Worm (Caenorhabditis elegans) whole organism, young adult: Measurements from ENCODE around the gene R08C7.11.

Experiments
- B0336.3 ChIP-seq: fragments of 200-800 bp; sonication (Bioruptor generic); IDR thresholded peaks from 2 replicates; pipeline ENCODE4 v1.3.6; 2022; ENCODE audit warnings: missing genetic modification characterization, missing compliant biosample characterization
- F37B4.10 ChIP-seq: fragments of 200-800 bp; sonication (Bioruptor generic); IDR thresholded peaks from 2 replicates; pipeline ENCODE4 v1.3.6; 2022; ENCODE audit warnings: missing genetic modification characterization, missing compliant biosample characterization
- F57A8.1 ChIP-seq: fragments of 200-800 bp; sonication (Bioruptor generic); optimal IDR thresholded peaks from 2 replicates; lab custom pipeline; 2018; ENCODE audit warnings: mild to moderate bottlenecking, missing genetic modification characterization, moderate library complexity, missing compliant biosample characterization
- K11D2.4 ChIP-seq: fragments of 200-800 bp; sonication (Bioruptor generic); IDR thresholded peaks from 2 replicates; pipeline ENCODE4 v1.3.6; 2022; ENCODE audit warnings: missing genetic modification reagents, missing genetic modification characterization, missing compliant biosample characterization
- K12H6.12 ChIP-seq: fragments of 200-800 bp; sonication (Bioruptor generic); optimal IDR thresholded peaks from 2 replicates; lab custom pipeline; 2018; ENCODE audit warnings: mild to moderate bottlenecking, missing genetic modification characterization, missing compliant biosample characterization
- Y56A3A.18 ChIP-seq: fragments of 200-800 bp; sonication (Bioruptor generic); IDR thresholded peaks from 2 replicates; pipeline ENCODE4 v1.3.6; 2022; ENCODE audit warnings: missing genetic modification reagents, missing genetic modification characterization, missing compliant biosample characterization
- Y79H2A.3 ChIP-seq: fragments of 200-800 bp; sonication (Bioruptor generic); conservative IDR thresholded peaks from 2 replicates; pipeline ENCODE4 v1.3.6; 2022; ENCODE audit warnings: missing genetic modification reagents, missing genetic modification characterization, missing compliant biosample characterization
- akir-1 ChIP-seq: fragments of 200-800 bp; sonication (Bioruptor generic); optimal IDR thresholded peaks from 2 replicates; lab custom pipeline; 2018; ENCODE audit warnings: mild to moderate bottlenecking, missing genetic modification characterization, moderate library complexity, missing compliant biosample characterization
- atf-7 ChIP-seq: sonication (generic microtip); optimal IDR thresholded peaks from 2 replicates; lab custom pipeline; 2017; ENCODE audit warnings: mild to moderate bottlenecking, missing genetic modification characterization, missing compliant biosample characterization
- athp-1 ChIP-seq: sonication (generic microtip); optimal IDR thresholded peaks from 2 replicates; lab custom pipeline; 2017; ENCODE audit warnings: mild to moderate bottlenecking, missing genetic modification characterization, missing compliant biosample characterization
- attf-5 ChIP-seq: fragments of 200-800 bp; sonication (Bioruptor generic); optimal IDR thresholded peaks from 2 replicates; lab custom pipeline; 2018; ENCODE audit warnings: mild to moderate bottlenecking, missing genetic modification characterization, missing compliant biosample characterization
- bed-1 ChIP-seq: fragments of 200-800 bp; sonication (Bioruptor generic); IDR thresholded peaks from 2 replicates; pipeline ENCODE4 v1.3.6; 2022; ENCODE audit warnings: missing genetic modification reagents, missing genetic modification characterization, missing compliant biosample characterization
- cebp-1 ChIP-seq, 2 experiments: fragments of 200-800 bp in 1 of 2; sonication (Bioruptor generic) in 1 of 2; sonication (generic microtip) in 1 of 2; IDR thresholded peaks in 1 of 2; optimal IDR thresholded peaks in 1 of 2; 2 replicates each; pipeline versions ENCODE4 v1.3.6 to Lab custom; 2017 to 2022; ENCODE audit warnings: missing compliant biosample characterization in 2 of 2, missing genetic modification characterization in 2 of 2, mild to moderate bottlenecking in 1 of 2, missing genetic modification reagents in 1 of 2, moderate library complexity in 1 of 2
- ceh-40 ChIP-seq: fragments of 200-800 bp; sonication (Bioruptor generic); IDR thresholded peaks from 2 replicates; pipeline ENCODE4 v1.3.6; 2022; ENCODE audit warnings: missing genetic modification characterization, missing compliant biosample characterization
- chd-7 ChIP-seq: sonication (generic microtip); optimal IDR thresholded peaks from 2 replicates; lab custom pipeline; 2016; ENCODE audit warnings: mild to moderate bottlenecking, missing genetic modification characterization, moderate library complexity, missing compliant biosample characterization
- dox-1 ChIP-seq: fragments of 200-800 bp; sonication (Bioruptor generic); IDR thresholded peaks from 2 replicates; pipeline ENCODE4 v1.3.6; 2022; ENCODE audit warnings: missing genetic modification reagents, missing genetic modification characterization, missing compliant biosample characterization
- egrh-3 ChIP-seq: fragments of 200-800 bp; sonication (Bioruptor generic); IDR thresholded peaks from 2 replicates; pipeline ENCODE4 v1.3.6; 2022; ENCODE audit warnings: missing genetic modification reagents, missing genetic modification characterization, missing compliant biosample characterization
- ekl-4 ChIP-seq: fragments of 200-800 bp; sonication (Bioruptor generic); IDR thresholded peaks from 2 replicates; pipeline ENCODE4 v1.3.6; 2022; ENCODE audit warnings: missing genetic modification reagents, missing genetic modification characterization, missing compliant biosample characterization
- ets-4 ChIP-seq: fragments of 200-800 bp; sonication (Bioruptor generic); optimal IDR thresholded peaks from 2 replicates; lab custom pipeline; 2018; ENCODE audit warnings: mild to moderate bottlenecking, missing genetic modification characterization, missing compliant biosample characterization
- fkh-3 ChIP-seq: sonication (generic microtip); optimal IDR thresholded peaks from 2 replicates; lab custom pipeline; 2016; ENCODE audit warnings: mild to moderate bottlenecking, missing genetic modification characterization, missing compliant biosample characterization
- hmg-1.2 ChIP-seq: fragments of 200-800 bp; sonication (Bioruptor generic); IDR thresholded peaks from 2 replicates; pipeline ENCODE4 v1.3.6; 2022; ENCODE audit warnings: missing genetic modification reagents, missing genetic modification characterization, missing compliant biosample characterization
- let-607 ChIP-seq, 2 experiments: fragments of 200-800 bp in 1 of 2; sonication (Bioruptor generic) in 1 of 2; sonication (generic microtip) in 1 of 2; optimal IDR thresholded peaks; 2 replicates each; lab custom pipeline; 2016 to 2018; ENCODE audit warnings: mild to moderate bottlenecking in 2 of 2, missing compliant biosample characterization in 2 of 2, missing genetic modification characterization in 2 of 2, moderate library complexity in 2 of 2, missing genotype in 1 of 2
- lin-26 ChIP-seq: fragments of 200-800 bp; sonication (Bioruptor generic); IDR thresholded peaks from 2 replicates; pipeline ENCODE4 v1.3.6; 2022; ENCODE audit warnings: missing genetic modification reagents, missing genetic modification characterization, missing compliant biosample characterization
- lin-35 ChIP-seq, 3 experiments: fragments of 150-350 bp in 2 of 3; sonication (generic microtip) in 1 of 3; optimal IDR thresholded peaks; 2 replicates each; lab custom pipeline; 2014 to 2018; ENCODE audit warnings: missing biosample characterization in 3 of 3, missing genetic modification characterization in 3 of 3, missing genetic modification reagents in 3 of 3
- lin-40 ChIP-seq: sonication (generic microtip); optimal IDR thresholded peaks from 2 replicates; lab custom pipeline; 2016; ENCODE audit warnings: missing genetic modification characterization, mild to moderate bottlenecking, missing compliant biosample characterization, missing genotype, missing genetic modification reagents
- lin-54 ChIP-seq: fragments of 200-800 bp; sonication (Bioruptor generic); optimal IDR thresholded peaks from 2 replicates; lab custom pipeline; 2018; ENCODE audit warnings: mild to moderate bottlenecking, missing genetic modification characterization, missing compliant biosample characterization
- madf-10 ChIP-seq: sonication (generic microtip); optimal IDR thresholded peaks from 2 replicates; lab custom pipeline; 2016; ENCODE audit warnings: mild to moderate bottlenecking, missing genetic modification characterization, missing compliant biosample characterization
- madf-6 ChIP-seq: fragments of 200-800 bp; sonication (Bioruptor generic); IDR thresholded peaks from 2 replicates; pipeline ENCODE4 v1.3.6; 2022; ENCODE audit warnings: missing genetic modification reagents, missing genetic modification characterization, missing compliant biosample characterization
- mcd-1 ChIP-seq: fragments of 200-800 bp; sonication (Bioruptor generic); IDR thresholded peaks from 2 replicates; pipeline ENCODE4 v1.3.6; 2022; ENCODE audit warnings: missing genetic modification reagents, missing genetic modification characterization, missing compliant biosample characterization
- nhr-179 ChIP-seq: sonication (generic microtip); optimal IDR thresholded peaks from 2 replicates; lab custom pipeline; 2016; ENCODE audit warnings: mild to moderate bottlenecking, missing genetic modification characterization, missing compliant biosample characterization
- nhr-27 ChIP-seq: fragments of 200-800 bp; sonication (Bioruptor generic); optimal IDR thresholded peaks from 2 replicates; lab custom pipeline; 2018; ENCODE audit warnings: mild to moderate bottlenecking, missing genetic modification characterization, moderate library complexity, missing compliant biosample characterization
- nhr-80 ChIP-seq: sonication (generic microtip); optimal IDR thresholded peaks from 2 replicates; lab custom pipeline; 2016; ENCODE audit warnings: missing genetic modification characterization, missing compliant biosample characterization
- pbrm-1 ChIP-seq: fragments of 200-800 bp; sonication (Bioruptor generic); IDR thresholded peaks from 2 replicates; pipeline ENCODE4 v1.3.6; 2022; ENCODE audit warnings: missing genetic modification reagents, missing genetic modification characterization, missing compliant biosample characterization
- rcor-1 ChIP-seq: fragments of 200-800 bp; sonication (Bioruptor generic); IDR thresholded peaks from 2 replicates; pipeline ENCODE4 v1.3.6; 2022; ENCODE audit warnings: missing genetic modification reagents, missing genetic modification characterization, missing compliant biosample characterization
- repo-1 ChIP-seq: sonication (generic microtip); optimal IDR thresholded peaks from 2 replicates; lab custom pipeline; 2017; ENCODE audit warnings: mild to moderate bottlenecking, missing genetic modification characterization, missing compliant biosample characterization
- snpc-4 ChIP-seq, 5 experiments: fragments of 150-350 bp in 1 of 5; sonication (generic microtip) in 4 of 5; optimal IDR thresholded peaks; 2 replicates each; lab custom pipeline; 2014 to 2018; ENCODE audit warnings: missing genetic modification characterization in 5 of 5, missing biosample characterization in 3 of 5, antibody characterized with exemption in 2 of 5, mild to moderate bottlenecking in 2 of 5, missing compliant biosample characterization in 2 of 5, missing genotype in 2 of 5, moderate library complexity in 2 of 5, missing genetic modification reagents in 1 of 5
- unc-62 ChIP-seq: fragments of 150-350 bp; optimal IDR thresholded peaks from 2 replicates; lab custom pipeline; 2014; ENCODE audit warnings: missing biosample characterization, missing genetic modification reagents, missing genetic modification characterization
- zfh-2 ChIP-seq: fragments of 200-800 bp; sonication (Bioruptor generic); conservative IDR thresholded peaks from 2 replicates; pipeline ENCODE4 v1.3.6; 2022; ENCODE audit warnings: missing genetic modification reagents, missing genetic modification characterization, missing compliant biosample characterization
- ztf-18 ChIP-seq: sonication (generic microtip); optimal IDR thresholded peaks from 2 replicates; lab custom pipeline; 2016; ENCODE audit warnings: missing genotype, mild to moderate bottlenecking, missing genetic modification characterization, missing compliant biosample characterization
- ztf-22 ChIP-seq: fragments of 200-800 bp; sonication (Bioruptor generic); optimal IDR thresholded peaks from 2 replicates; lab custom pipeline; 2018; ENCODE audit warnings: mild to moderate bottlenecking, missing genetic modification characterization, moderate library complexity, missing compliant biosample characterization

The R08C7.11 gene

ce11 chrIV:4406054-4406539, 48.6 kb downstream of the R08C7.11 start:
- TF ChIP-seq attf-5 (GFP tag; lab: Kevin White, UChicago) (peak; percentile 79), unc-62 (GFP tag; lab: Kevin White, UChicago) (no peak), akir-1 (GFP tag; lab: Kevin White, UChicago) (peak; percentile 62), lin-40 (tag; lab: Kevin White, UChicago) (peak; percentile 53), F37B4.10 (GFP tag; lab: Robert Waterston, UW) (no peak), Y56A3A.18 (GFP tag; lab: Robert Waterston, UW) (0 out of 2 replicates have a peak, but pooled peaks have one; percentile 15), dox-1 (GFP tag; lab: Robert Waterston, UW) (peak; percentile 57; the same call in 1 of the 2 replicates), madf-6 (GFP tag; lab: Robert Waterston, UW) (no peak), ceh-40 (no peak), ets-4 (GFP tag; lab: Kevin White, UChicago) (peak; percentile 38), mcd-1 (GFP tag; lab: Robert Waterston, UW) (peak; percentile 87), rcor-1 (GFP tag; lab: Robert Waterston, UW) (peak; percentile 36; the same call in 1 of the 2 replicates), ekl-4 (no peak), B0336.3 (GFP tag; lab: Robert Waterston, UW) (peak; percentile 32; the same call in 1 of the 2 replicates), let-607 (tag; optimal IDR thresholded peaks at IDR 0.05; lab: Kevin White, UChicago) (peak in 1 of 2 experiments; percentile 20), egrh-3 (0 out of 2 replicates have a peak, but pooled peaks have one; percentile 8), atf-7 (peak; percentile 53), zfh-2 (peak; percentile 84), bed-1 (no peak), nhr-80 (tag; lab: Kevin White, UChicago) (peak; percentile 91), cebp-1 (GFP tag; IDR thresholded peaks at IDR 0.05; lab: Robert Waterston, UW) (peak; percentile 41), cebp-1 (tag; optimal IDR thresholded peaks at IDR 0.05; lab: Kevin White, UChicago) (peak; percentile 57), snpc-4 (GFP tag; optimal IDR thresholded peaks at IDR 0.05; lab: Kevin White, UChicago) (no peak), snpc-4 (tag; optimal IDR thresholded peaks at IDR 0.05; lab: Kevin White, UChicago) (peak in 2 of 4 experiments; percentile 3 to 55), F57A8.1 (GFP tag; lab: Kevin White, UChicago) (no peak), K12H6.12 (tag; lab: Kevin White, UChicago) (peak; percentile 62), hmg-1.2 (GFP tag; lab: Robert Waterston, UW) (peak; percentile 41; the same call in 1 of the 2 replicates), chd-7 (peak; percentile 36), fkh-3 (tag; lab: Kevin White, UChicago) (no peak), lin-54 (GFP tag; lab: Kevin White, UChicago) (peak; percentile 29), Y79H2A.3 (GFP tag; lab: Robert Waterston, UW) (no peak), madf-10 (tag; lab: Kevin White, UChicago) (peak; percentile 26), nhr-27 (tag; lab: Kevin White, UChicago) (no peak), athp-1 (tag; lab: Kevin White, UChicago) (no peak), K11D2.4 (peak; percentile 33; the same call in 1 of the 2 replicates), lin-35 (GFP tag; optimal IDR thresholded peaks at IDR 0.05; lab: Kevin White, UChicago) (peak in 1 of 3 experiments; percentile 37), repo-1 (no peak), pbrm-1 (GFP tag; lab: Robert Waterston, UW) (0 out of 2 replicates have a peak, but pooled peaks have one; percentile 41), lin-26 (GFP tag; lab: Robert Waterston, UW) (peak; percentile 54; the same call in 1 of the 2 replicates), nhr-179 (tag; lab: Kevin White, UChicago) (no peak), ztf-18 (tag; lab: Kevin White, UChicago) (peak; percentile 23), ztf-22 (GFP tag; lab: Kevin White, UChicago) (peak; percentile 27)
- TF ChIP-seq, all 124 proteins: peak for 27
